Worm (Caenorhabditis elegans) whole organism, L1 larva: ENCODE measurements around the gene lmbr-1.

Source experiments
- C04F5.9 ChIP-seq: sonication (generic microtip); optimal IDR thresholded peaks from 2 replicates; lab custom pipeline; 2016; ENCODE audit warnings: missing genetic modification characterization, missing compliant biosample characterization
- aha-1 ChIP-seq: fragments of 150-350 bp; optimal IDR thresholded peaks from 2 replicates; lab custom pipeline; 2014; ENCODE audit warnings: missing biosample characterization, missing genetic modification characterization
- aly-2 ChIP-seq: fragments of 150-350 bp; optimal IDR thresholded peaks from 2 replicates; lab custom pipeline; 2014; ENCODE audit warnings: missing biosample characterization, missing genetic modification characterization
- blmp-1 ChIP-seq: fragments of 150-350 bp; optimal IDR thresholded peaks from 2 replicates; lab custom pipeline; 2014; ENCODE audit warnings: missing biosample characterization, missing genetic modification characterization
- ceh-63 ChIP-seq: fragments of 200-800 bp; sonication (Bioruptor generic); optimal IDR thresholded peaks from 2 replicates; lab custom pipeline; 2018; ENCODE audit warnings: mild to moderate bottlenecking, missing genetic modification characterization, missing compliant biosample characterization
- ceh-88 ChIP-seq: fragments of 200-800 bp; sonication (Bioruptor generic); IDR thresholded peaks from 2 replicates; pipeline ENCODE4 v1.3.6; 2022; ENCODE audit warnings: missing genetic modification characterization, missing compliant biosample characterization
- ces-1 ChIP-seq: fragments of 150-350 bp; optimal IDR thresholded peaks from 2 replicates; lab custom pipeline; 2014; ENCODE audit warnings: missing biosample characterization, missing genetic modification reagents, missing genetic modification characterization
- dpl-1 ChIP-seq, 3 experiments: fragments of 150-350 bp in 2 of 3; sonication (generic microtip) in 1 of 3; optimal IDR thresholded peaks; 2 replicates each; lab custom pipeline; 2014 to 2017; ENCODE audit warnings: missing biosample characterization in 3 of 3, missing genetic modification characterization in 3 of 3, missing genetic modification reagents in 3 of 3
- efl-1 ChIP-seq, 4 experiments: fragments of 150-350 bp; optimal IDR thresholded peaks in 3 of 4; peaks in 1 of 4; 1 replicate in 1 of 4; 2 replicates in 3 of 4; lab custom pipeline; 2014; ENCODE audit warnings: missing biosample characterization in 2 of 4, missing genetic modification characterization in 2 of 4, missing genetic modification reagents in 2 of 4
- elt-2 ChIP-seq: sonication (generic microtip); optimal IDR thresholded peaks from 2 replicates; lab custom pipeline; 2016; ENCODE audit warnings: missing genetic modification characterization, mild to moderate bottlenecking, inconsistent platforms, missing compliant biosample characterization, missing genetic modification reagents
- ets-5 ChIP-seq: fragments of 200-800 bp; sonication (Bioruptor generic); IDR thresholded peaks from 2 replicates; pipeline ENCODE4 v1.3.6; 2022; ENCODE audit warnings: missing genetic modification characterization, missing compliant biosample characterization
- fkh-10 ChIP-seq: sonication (generic microtip); optimal IDR thresholded peaks from 2 replicates; lab custom pipeline; 2017; ENCODE audit warnings: missing biosample characterization, missing genetic modification reagents, missing genetic modification characterization
- fkh-4 ChIP-seq: sonication (generic microtip); optimal IDR thresholded peaks from 2 replicates; lab custom pipeline; 2016; ENCODE audit warnings: missing compliant biosample characterization, missing genetic modification characterization, borderline replicate concordance
- fkh-8 ChIP-seq: sonication (generic microtip); optimal IDR thresholded peaks from 2 replicates; lab custom pipeline; 2016; ENCODE audit warnings: mild to moderate bottlenecking, missing genetic modification characterization, missing compliant biosample characterization
- fos-1 ChIP-seq: fragments of 150-350 bp; optimal IDR thresholded peaks from 2 replicates; lab custom pipeline; 2014; ENCODE audit warnings: missing biosample characterization, missing genetic modification characterization
- hlh-17 ChIP-seq: fragments of 200-800 bp; sonication (Bioruptor generic); optimal IDR thresholded peaks from 2 replicates; lab custom pipeline; 2018; ENCODE audit warnings: missing genetic modification characterization, mild to moderate bottlenecking, missing compliant biosample characterization, moderate library complexity, borderline replicate concordance
- irx-1 ChIP-seq: sonication (generic microtip); optimal IDR thresholded peaks from 2 replicates; lab custom pipeline; 2016; ENCODE audit warnings: missing genetic modification characterization, missing compliant biosample characterization
- jun-1 ChIP-seq: fragments of 150-350 bp; optimal IDR thresholded peaks from 2 replicates; lab custom pipeline; 2014; ENCODE audit warnings: missing biosample characterization, missing genetic modification reagents, missing genetic modification characterization
- lin-13 ChIP-seq: fragments of 150-350 bp; optimal IDR thresholded peaks from 2 replicates; lab custom pipeline; 2014; ENCODE audit warnings: missing biosample characterization, missing genetic modification reagents, missing genetic modification characterization
- lin-14 ChIP-seq: fragments of 200-800 bp; sonication (Bioruptor generic); optimal IDR thresholded peaks from 2 replicates; lab custom pipeline; 2018; ENCODE audit warnings: mild to moderate bottlenecking, missing genetic modification characterization, moderate library complexity, missing compliant biosample characterization
- lin-35 ChIP-seq, 2 experiments: fragments of 150-350 bp; optimal IDR thresholded peaks; 2 replicates each; lab custom pipeline; 2014; ENCODE audit warnings: missing biosample characterization in 2 of 2, missing genetic modification characterization in 2 of 2, missing genetic modification reagents in 2 of 2
- lin-39 ChIP-seq: fragments of 150-350 bp; optimal IDR thresholded peaks from 2 replicates; lab custom pipeline; 2014; ENCODE audit warnings: missing biosample characterization, missing genetic modification reagents, missing genetic modification characterization
- lir-3 ChIP-seq: sonication (generic microtip); optimal IDR thresholded peaks from 2 replicates; lab custom pipeline; 2016; ENCODE audit warnings: mild to moderate bottlenecking, missing genetic modification characterization, moderate library complexity, missing compliant biosample characterization; ENCODE audit not compliant: poor library complexity
- mef-2 ChIP-seq: fragments of 150-350 bp; optimal IDR thresholded peaks from 2 replicates; lab custom pipeline; 2014; ENCODE audit warnings: missing biosample characterization, missing genetic modification characterization
- nhr-11 ChIP-seq: fragments of 150-350 bp; optimal IDR thresholded peaks from 2 replicates; lab custom pipeline; 2014; ENCODE audit warnings: missing biosample characterization, missing genetic modification characterization
- nhr-12 ChIP-seq: sonication (generic microtip); optimal IDR thresholded peaks from 2 replicates; lab custom pipeline; 2017; ENCODE audit warnings: missing biosample characterization, missing genetic modification characterization
- nhr-19 ChIP-seq: fragments of 200-800 bp; sonication (Bioruptor generic); conservative IDR thresholded peaks from 2 replicates; pipeline ENCODE4 v1.3.6; 2022; ENCODE audit warnings: missing genetic modification characterization, missing compliant biosample characterization
- nhr-28 ChIP-seq: fragments of 150-350 bp; optimal IDR thresholded peaks from 2 replicates; lab custom pipeline; 2014; ENCODE audit warnings: missing biosample characterization, missing genetic modification characterization
- nhr-47 ChIP-seq: sonication (generic microtip); optimal IDR thresholded peaks from 2 replicates; lab custom pipeline; 2016; ENCODE audit warnings: mild to moderate bottlenecking, missing genetic modification characterization, moderate library complexity, missing compliant biosample characterization
- nhr-71 ChIP-seq: sonication (generic microtip); optimal IDR thresholded peaks from 2 replicates; lab custom pipeline; 2016; ENCODE audit warnings: mild to moderate bottlenecking, missing genetic modification characterization, moderate library complexity, missing compliant biosample characterization
- nhr-85 ChIP-seq: sonication (generic microtip); peaks from one replicate; lab custom pipeline; 2016; ENCODE audit warnings: missing genetic modification characterization, inconsistent platforms, missing compliant biosample characterization
- nhr-90 ChIP-seq: sonication (generic microtip); optimal IDR thresholded peaks from 2 replicates; lab custom pipeline; 2016; ENCODE audit warnings: mild to moderate bottlenecking, missing genetic modification characterization, missing compliant biosample characterization; ENCODE audit not compliant: poor library complexity
- pag-3 ChIP-seq: sonication (generic microtip); optimal IDR thresholded peaks from 2 replicates; lab custom pipeline; 2017; ENCODE audit warnings: missing genetic modification characterization, mild to moderate bottlenecking, missing compliant biosample characterization, antibody characterized with exemption, borderline replicate concordance; ENCODE audit not compliant: insufficient read depth
- pqm-1 ChIP-seq: sonication (generic microtip); optimal IDR thresholded peaks from 3 replicates; lab custom pipeline; 2017; ENCODE audit warnings: missing biosample characterization, missing genetic modification characterization
- rnt-1 ChIP-seq: sonication (generic microtip); optimal IDR thresholded peaks from 2 replicates; lab custom pipeline; 2016; ENCODE audit warnings: mild to moderate bottlenecking, missing genetic modification characterization, moderate library complexity, missing compliant biosample characterization
- skn-1 ChIP-seq: fragments of 150-350 bp; optimal IDR thresholded peaks from 2 replicates; lab custom pipeline; 2014; ENCODE audit warnings: missing biosample characterization, missing genetic modification characterization
- sox-4 ChIP-seq: sonication (generic microtip); optimal IDR thresholded peaks from 2 replicates; lab custom pipeline; 2016; ENCODE audit warnings: missing genetic modification characterization, missing compliant biosample characterization
- sptf-1 ChIP-seq: fragments of 150-350 bp; optimal IDR thresholded peaks from 2 replicates; lab custom pipeline; 2014; ENCODE audit warnings: missing biosample characterization, missing genetic modification characterization
- sup-37 ChIP-seq: fragments of 200-800 bp; sonication (Bioruptor generic); optimal IDR thresholded peaks from 2 replicates; lab custom pipeline; 2018; ENCODE audit warnings: mild to moderate bottlenecking, missing genetic modification characterization, missing compliant biosample characterization
- swsn-7 ChIP-seq: sonication (generic microtip); optimal IDR thresholded peaks from 2 replicates; lab custom pipeline; 2016; ENCODE audit warnings: missing genetic modification characterization, missing compliant biosample characterization
- tbx-2 ChIP-seq: sonication (generic microtip); optimal IDR thresholded peaks from 2 replicates; lab custom pipeline; 2016; ENCODE audit warnings: missing genetic modification characterization, missing compliant biosample characterization
- tlp-1 ChIP-seq: fragments of 150-350 bp; optimal IDR thresholded peaks from 2 replicates; lab custom pipeline; 2014; ENCODE audit warnings: missing biosample characterization, missing genetic modification characterization
- unc-30 ChIP-seq: sonication (generic microtip); optimal IDR thresholded peaks from 2 replicates; lab custom pipeline; 2017; ENCODE audit warnings: missing biosample characterization, missing genetic modification characterization
- unc-86 ChIP-seq: sonication (generic microtip); optimal IDR thresholded peaks from 2 replicates; lab custom pipeline; 2016; ENCODE audit warnings: missing genetic modification characterization, missing compliant biosample characterization
- unc-98 ChIP-seq: fragments of 200-800 bp; sonication (Bioruptor generic); IDR thresholded peaks from 2 replicates; pipeline ENCODE4 v1.3.6; 2022; ENCODE audit warnings: missing genetic modification characterization, missing compliant biosample characterization
- vab-15 ChIP-seq: sonication (generic microtip); optimal IDR thresholded peaks from 2 replicates; lab custom pipeline; 2017; ENCODE audit warnings: missing genotype, mild to moderate bottlenecking, missing genetic modification characterization, missing compliant biosample characterization
- zag-1 ChIP-seq: fragments of 150-350 bp; optimal IDR thresholded peaks from 2 replicates; lab custom pipeline; 2014; ENCODE audit warnings: missing biosample characterization, missing genetic modification characterization
- zip-4 ChIP-seq: fragments of 200-800 bp; sonication (Bioruptor generic); optimal IDR thresholded peaks from 2 replicates; lab custom pipeline; 2018; ENCODE audit warnings: mild to moderate bottlenecking, missing genetic modification characterization, moderate library complexity, missing compliant biosample characterization
- ztf-11 ChIP-seq, 2 experiments: sonication (generic microtip); optimal IDR thresholded peaks; 2 replicates each; lab custom pipeline; 2016 to 2017; ENCODE audit warnings: missing genetic modification characterization in 2 of 2, missing biosample characterization in 1 of 2, missing compliant biosample characterization in 1 of 2
- ztf-4 ChIP-seq: fragments of 150-350 bp; optimal IDR thresholded peaks from 2 replicates; lab custom pipeline; 2014; ENCODE audit warnings: missing biosample characterization, missing genetic modification characterization

Gene lmbr-1

DNA sequence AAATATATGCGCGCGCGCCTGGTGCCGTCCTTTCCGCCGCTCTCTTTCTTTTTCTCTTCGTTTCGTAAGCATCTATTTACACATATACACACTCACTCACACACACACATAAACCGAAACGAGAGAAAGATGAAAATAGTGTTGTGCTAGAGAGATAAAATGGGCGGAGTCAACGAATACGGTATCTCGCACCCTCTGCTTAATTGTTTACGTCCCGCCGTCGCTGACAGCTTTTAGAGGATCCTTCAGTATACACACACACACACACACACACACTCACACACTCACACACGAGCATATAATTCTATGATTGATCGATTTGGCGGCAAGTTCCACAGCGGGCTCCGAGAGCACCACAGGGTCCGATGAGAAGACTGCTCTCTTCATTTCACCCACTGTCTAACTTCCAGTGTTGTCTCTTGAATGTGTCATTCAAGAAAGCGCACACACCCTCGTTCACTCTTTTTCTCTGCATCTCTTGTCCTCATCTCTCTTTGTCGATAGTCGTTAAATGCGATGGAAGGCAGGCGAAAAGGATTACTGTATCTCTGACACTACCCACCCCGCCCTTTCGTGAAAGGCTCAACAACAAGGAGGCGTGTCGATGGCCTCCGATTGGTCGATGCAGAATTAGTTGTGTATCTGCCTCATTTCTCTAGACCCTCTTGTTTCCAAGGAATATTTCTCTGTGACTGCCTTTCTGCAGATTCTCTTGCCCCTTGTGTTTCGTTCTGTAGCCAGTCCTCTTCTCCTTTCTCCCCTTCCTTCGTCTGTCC, 45.3 kb downstream of the lmbr-1 start (continued):
- TF ChIP-seq pag-3 (no peak), ztf-11 (tag; optimal IDR thresholded peaks at IDR 0.05; lab: Kevin White, UChicago) (peak in 1 of 2 experiments; percentile 84), nhr-90 (tag; lab: Kevin White, UChicago) (peak; percentile 87), unc-30 (tag; lab: Kevin White, UChicago) (no peak), lin-35 (GFP tag; optimal IDR thresholded peaks at IDR 0.05; lab: Kevin White, UChicago) (peak; percentile 77 to 83), elt-2 (tag; lab: Kevin White, UChicago) (peak; percentile 81), lin-14 (GFP tag; lab: Kevin White, UChicago) (peak; percentile 98), ceh-88 (peak; percentile 65), sup-37 (GFP tag; lab: Kevin White, UChicago) (peak; percentile 80), ces-1 (GFP tag; lab: Kevin White, UChicago) (no peak), zag-1 (tag; lab: Kevin White, UChicago) (peak; percentile 89), lin-39 (peak; percentile 84), nhr-12 (tag; lab: Kevin White, UChicago) (no peak), dpl-1 (GFP tag; optimal IDR thresholded peaks at IDR 0.05; lab: Kevin White, UChicago) (peak; percentile 66 to 73 (median 66)), jun-1 (peak; percentile 87), fkh-4 (peak; percentile 79), aha-1 (tag; lab: Kevin White, UChicago) (peak; percentile 75), hlh-17 (GFP tag; lab: Kevin White, UChicago) (no peak), aly-2 (tag; lab: Kevin White, UChicago) (no peak), nhr-47 (tag; lab: Kevin White, UChicago) (peak; percentile 95), swsn-7 (peak; percentile 96), nhr-19 (GFP tag; lab: Robert Waterston, UW) (peak; percentile 91), unc-86 (peak; percentile 96), nhr-28 (no peak), pqm-1 (tag; lab: Kevin White, UChicago) (no peak), unc-98 (0 out of 2 replicates have a peak, but pooled peaks have one; percentile 16), ztf-4 (tag; lab: Kevin White, UChicago) (peak; percentile 97), ceh-63 (peak; percentile 49), blmp-1 (peak; percentile 85), irx-1 (tag; lab: Kevin White, UChicago) (peak; percentile 93), efl-1 (optimal IDR thresholded peaks at IDR 0.05; lab: Kevin White, UChicago) (peak; percentile 85 to 87), efl-1 (GFP tag; optimal IDR thresholded peaks at IDR 0.05 in 1 of 2; lab: Kevin White, UChicago) (peak; percentile 53 to 95), zip-4 (GFP tag; lab: Kevin White, UChicago) (peak; percentile 81), tbx-2 (tag; lab: Kevin White, UChicago) (peak; percentile 97), tlp-1 (tag; lab: Kevin White, UChicago) (no peak), C04F5.9 (tag; lab: Kevin White, UChicago) (peak; percentile 73), nhr-11 (peak; percentile 82), sox-4 (peak; percentile 37), skn-1 (tag; lab: Kevin White, UChicago) (peak; percentile 83), rnt-1 (peak; percentile 84), lir-3 (peak; percentile 75), fos-1 (peak; percentile 89), fkh-10 (peak; percentile 89), nhr-71 (peak; percentile 98), mef-2 (tag; lab: Kevin White, UChicago) (peak; percentile 40), fkh-8 (tag; lab: Kevin White, UChicago) (peak; percentile 92), ets-5 (GFP tag; lab: Robert Waterston, UW) (no peak), nhr-85 (tag; lab: Kevin White, UChicago) (peak; percentile 95), vab-15 (peak; percentile 51), sptf-1 (tag; lab: Kevin White, UChicago) (no peak), lin-13 (GFP tag; lab: Kevin White, UChicago) (peak; percentile 92)
